Worm (Caenorhabditis elegans) whole organism, early embryonic: Measurements from ENCODE around the gene acbp-5.

ENCODE experiments used
- F13C5.2 ChIP-seq: sonication (generic microtip); optimal IDR thresholded peaks from 2 replicates; lab custom pipeline; 2017; ENCODE audit warnings: mild to moderate bottlenecking, missing genetic modification characterization, inconsistent platforms, missing compliant biosample characterization
- aly-1 ChIP-seq: sonication (generic microtip); optimal IDR thresholded peaks from 2 replicates; lab custom pipeline; 2016; ENCODE audit warnings: missing genetic modification characterization, missing compliant biosample characterization
- ama-1 ChIP-seq: fragments of 150-350 bp; optimal IDR thresholded peaks from 2 replicates; lab custom pipeline; 2014
- ceh-36 ChIP-seq: sonication (generic microtip); optimal IDR thresholded peaks from 2 replicates; lab custom pipeline; 2016; ENCODE audit warnings: missing genetic modification characterization, inconsistent platforms, missing compliant biosample characterization
- hmbx-1 ChIP-seq: sonication (generic microtip); optimal IDR thresholded peaks from 2 replicates; lab custom pipeline; 2016; ENCODE audit warnings: mild to moderate bottlenecking, missing genetic modification characterization, missing compliant biosample characterization
- hmg-4 ChIP-seq: fragments of 200-800 bp; sonication (Bioruptor generic); optimal IDR thresholded peaks from 2 replicates; lab custom pipeline; 2018; ENCODE audit warnings: mild to moderate bottlenecking, missing genetic modification characterization, missing compliant biosample characterization
- pes-1 ChIP-seq: fragments of 200-800 bp; sonication (Bioruptor generic); IDR thresholded peaks from 2 replicates; pipeline ENCODE4 v1.3.6; 2022; ENCODE audit warnings: missing genetic modification reagents, missing genetic modification characterization, missing compliant biosample characterization
- tbx-37 ChIP-seq: fragments of 200-800 bp; sonication (Bioruptor generic); conservative IDR thresholded peaks from 2 replicates; pipeline ENCODE4 v1.3.6; 2022; ENCODE audit warnings: missing genetic modification reagents, missing genetic modification characterization, missing compliant biosample characterization

- no peak for TF ChIP-seq hmg-4 (GFP tag; lab: Kevin White, UChicago)
- TF ChIP-seq pes-1 = no peak
- TF ChIP-seq ama-1 (lab: Kevin White, UChicago) = no peak
- TF ChIP-seq aly-1 (tag; lab: Kevin White, UChicago) = no peak
- TF ChIP-seq hmbx-1 (tag; lab: Kevin White, UChicago) = no peak
- TF ChIP-seq F13C5.2 (tag; lab: Kevin White, UChicago) = no peak
- TF ChIP-seq tbx-37 = no peak
- no peak for TF ChIP-seq ceh-36 (tag; lab: Kevin White, UChicago)
These were observed 26.7 kb downstream of the acbp-5 start for ce11 chrIII:13614751-13615150.
